Worm (Caenorhabditis elegans): Measurements from ENCODE around the gene affl-1.

affl-1 gene

DNA sequence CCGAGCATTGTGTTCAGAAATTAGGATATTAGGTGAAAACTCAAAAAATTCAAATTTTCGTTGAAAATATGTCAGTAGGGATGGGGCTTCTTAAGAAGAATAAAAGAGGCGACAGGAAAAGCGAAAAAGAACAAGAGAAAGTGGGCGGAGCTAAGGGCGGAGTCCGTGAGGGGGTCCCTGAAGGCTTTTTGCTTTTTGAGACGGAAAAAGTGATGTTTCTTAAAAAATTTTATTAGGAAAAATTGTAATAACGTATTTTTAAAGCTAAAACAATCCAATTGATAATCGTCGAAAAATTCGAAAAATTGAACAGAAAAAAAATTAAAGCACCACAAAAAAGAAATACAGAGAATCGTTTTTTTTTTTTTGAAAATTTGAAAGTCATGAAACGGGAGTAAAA lies 23.7 kb downstream of the affl-1 start, which contains the start of gene Y55B1BR.6:
Gene Y55B1BR.6, minus strand, starts transcription at position 101 of the 400 bp plus-strand sequence.
- TF ChIP-seq pbrm-1 (GFP tag; IDR thresholded peaks at IDR 0.05) (no peak), mel-28 (tag; optimal IDR thresholded peaks at IDR 0.05; ENCODE audit: borderline replicate concordance) (no peak), die-1 (tag; optimal IDR thresholded peaks at IDR 0.05) (no peak), tbx-9 (tag; optimal IDR thresholded peaks at IDR 0.05; ENCODE audit: borderline replicate concordance) (no peak), nhr-179 (tag; optimal IDR thresholded peaks at IDR 0.05) (no peak), B0019.2 (GFP tag; conservative IDR thresholded peaks at IDR 0.05) (no peak)

DNA sequence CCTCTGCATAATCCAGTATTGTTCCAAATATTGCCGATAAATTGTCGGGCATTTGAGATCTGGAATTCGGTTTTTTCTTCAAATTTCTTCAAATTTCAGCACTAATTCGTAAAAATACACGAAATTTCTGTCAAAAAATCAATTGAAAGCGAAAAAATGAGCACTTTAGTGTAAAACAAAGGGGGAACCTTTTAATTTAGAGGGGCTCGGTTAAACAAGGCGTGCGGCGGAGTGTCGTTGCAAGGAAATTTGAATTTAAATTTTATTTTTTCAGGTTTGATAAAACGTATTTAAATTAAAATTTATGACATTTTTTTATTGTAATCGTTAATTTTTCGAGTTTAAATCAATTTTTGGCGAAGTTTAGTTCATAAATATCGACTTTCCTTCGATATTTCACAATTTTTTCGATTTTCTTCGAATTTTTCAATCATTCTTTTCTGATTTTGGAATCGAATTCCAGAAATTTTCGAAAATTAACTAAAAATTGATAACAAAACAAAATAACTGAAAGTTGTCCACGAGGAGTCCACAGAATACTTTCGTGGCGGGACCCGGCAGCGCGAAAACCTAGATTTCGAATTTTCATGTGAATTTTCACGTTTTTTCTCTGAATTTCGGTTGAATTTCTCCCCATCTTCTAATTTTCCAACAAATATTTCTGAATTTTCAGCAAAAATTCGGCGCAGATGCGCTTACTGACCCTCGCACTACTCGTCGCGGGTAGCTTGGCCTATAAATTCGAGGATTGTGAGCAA lies 31.8 kb downstream of the affl-1 start, which contains the start of the genes magu-1 and nemp-1:
Gene magu-1, minus strand, starts transcription at position 59 of the 758 bp plus-strand sequence.
Gene nemp-1, plus strand, starts transcription at position 674 of the 758 bp plus-strand sequence.
- no peak for TF ChIP-seq ztf-25 (GFP tag; IDR thresholded peaks at IDR 0.05)
- no peak for TF ChIP-seq repo-1 (tag; optimal IDR thresholded peaks at IDR 0.05)
- TF ChIP-seq dpl-1 (GFP tag; optimal IDR thresholded peaks at IDR 0.05) = peak; percentile 38
- TF ChIP-seq snpc-3.4 (tag; optimal IDR thresholded peaks at IDR 0.05) = no peak
- no peak for TF ChIP-seq dpff-1 (tag; optimal IDR thresholded peaks at IDR 0.05)
- no peak for TF ChIP-seq fkh-3 (tag; optimal IDR thresholded peaks at IDR 0.05)
- no peak for TF ChIP-seq zim-3 (tag; optimal IDR thresholded peaks at IDR 0.05)
- no peak for TF ChIP-seq let-607 (tag; optimal IDR thresholded peaks at IDR 0.05)
- TF ChIP-seq T07F8.4 (tag; optimal IDR thresholded peaks at IDR 0.05) = no peak
- no peak for TF ChIP-seq F57A8.1 (GFP tag; optimal IDR thresholded peaks at IDR 0.05)
- no peak for TF ChIP-seq ceh-40 (GFP tag; IDR thresholded peaks at IDR 0.05)
- no peak for TF ChIP-seq madf-10 (tag; optimal IDR thresholded peaks at IDR 0.05)
- TF ChIP-seq lsl-1 (GFP tag; optimal IDR thresholded peaks at IDR 0.05) = peak; percentile 40
- TF ChIP-seq B0261.1 (tag; optimal IDR thresholded peaks at IDR 0.05) = no peak
- TF ChIP-seq rcor-1 (GFP tag; IDR thresholded peaks at IDR 0.05) = no peak
- peak; percentile 54 for TF ChIP-seq lin-54 (GFP tag; optimal IDR thresholded peaks at IDR 0.05)
- TF ChIP-seq dox-1 (GFP tag; IDR thresholded peaks at IDR 0.05) = no peak
- TF ChIP-seq Y67H2A.10 (GFP tag; conservative IDR thresholded peaks at IDR 0.05) = no peak
- TF ChIP-seq Y95B8A.8 (GFP tag; IDR thresholded peaks at IDR 0.05) = no peak
- no peak for TF ChIP-seq nfya-2 (GFP tag; IDR thresholded peaks at IDR 0.05)
- TF ChIP-seq K11D2.4 (GFP tag; IDR thresholded peaks at IDR 0.05) = no peak
- TF ChIP-seq madf-6 (GFP tag; IDR thresholded peaks at IDR 0.05) = peak; percentile 71
- peak; percentile 77 for TF ChIP-seq efl-1 (GFP tag; optimal IDR thresholded peaks at IDR 0.05)
- TF ChIP-seq zfh-2 (GFP tag; conservative IDR thresholded peaks at IDR 0.05) = no peak
- no peak for TF ChIP-seq nfyb-1 (GFP tag; IDR thresholded peaks at IDR 0.05)
- peak; percentile 65; the same call in 1 of the 2 replicates for TF ChIP-seq D2030.7 (GFP tag; IDR thresholded peaks at IDR 0.05)
- TF ChIP-seq attf-6 (GFP tag; IDR thresholded peaks at IDR 0.05) = no peak
- no peak for TF ChIP-seq akir-1 (GFP tag; optimal IDR thresholded peaks at IDR 0.05)
- TF ChIP-seq lag-1 (GFP tag; IDR thresholded peaks at IDR 0.05) = no peak
- TF ChIP-seq attf-3 (GFP tag; conservative IDR thresholded peaks at IDR 0.05) = peak; percentile 83
- no peak for TF ChIP-seq Y53G8AR.9 (GFP tag; conservative IDR thresholded peaks at IDR 0.05)
- no peak for TF ChIP-seq unc-62 (GFP tag; optimal IDR thresholded peaks at IDR 0.05)
- no peak for TF ChIP-seq egrh-3 (GFP tag; IDR thresholded peaks at IDR 0.05)
- TF ChIP-seq sptf-2 (GFP tag; optimal IDR thresholded peaks at IDR 0.05) = no peak
- no peak for TF ChIP-seq mes-4 (tag; optimal IDR thresholded peaks at IDR 0.05)
- TF ChIP-seq C17E4.6 (GFP tag; IDR thresholded peaks at IDR 0.05) = no peak
- TF ChIP-seq madf-8 (GFP tag; conservative IDR thresholded peaks at IDR 0.05) = peak; percentile 6; the same call in 1 of the 2 replicates
- peak; percentile 83 for TF ChIP-seq F33H1.4 (GFP tag; IDR thresholded peaks at IDR 0.05)
- TF ChIP-seq egl-44 (GFP tag; IDR thresholded peaks at IDR 0.05) = no peak
- no peak for TF ChIP-seq hlh-12 (tag; optimal IDR thresholded peaks at IDR 0.05)
- TF ChIP-seq madf-3 (GFP tag; IDR thresholded peaks at IDR 0.05) = no peak

Measured in whole organism, young adult.